Worm (Caenorhabditis elegans) whole organism, late embryonic: ENCODE results near the gene spp-21.

Source experiments
- K09A11.1 ChIP-seq: sonication (generic microtip); optimal IDR thresholded peaks from 2 replicates; lab custom pipeline; 2017; ENCODE audit warnings: antibody characterized with exemption, mild to moderate bottlenecking, missing genetic modification characterization, missing compliant biosample characterization; ENCODE audit not compliant: insufficient read depth
- ahr-1 ChIP-seq: sonication (generic microtip); optimal IDR thresholded peaks from 2 replicates; lab custom pipeline; 2016; ENCODE audit warnings: missing genetic modification characterization, missing compliant biosample characterization
- ceh-14 ChIP-seq: sonication (generic microtip); optimal IDR thresholded peaks from 2 replicates; lab custom pipeline; 2016; ENCODE audit warnings: missing genotype, missing genetic modification characterization, missing compliant biosample characterization
- ceh-18 ChIP-seq: sonication (generic microtip); optimal IDR thresholded peaks from 2 replicates; lab custom pipeline; 2016; ENCODE audit warnings: missing genetic modification characterization, missing compliant biosample characterization
- ceh-19 ChIP-seq: fragments of 200-800 bp; sonication (Bioruptor generic); optimal IDR thresholded peaks from 2 replicates; lab custom pipeline; 2018; ENCODE audit warnings: mild to moderate bottlenecking, missing genetic modification characterization, missing compliant biosample characterization
- ceh-2 ChIP-seq: sonication (generic microtip); optimal IDR thresholded peaks from 2 replicates; lab custom pipeline; 2016; ENCODE audit warnings: missing genotype, missing genetic modification characterization, missing compliant biosample characterization
- ceh-22 ChIP-seq: sonication (generic microtip); optimal IDR thresholded peaks from 2 replicates; lab custom pipeline; 2017; ENCODE audit warnings: missing biosample characterization, missing genetic modification characterization
- ceh-30 ChIP-seq: fragments of 150-350 bp; optimal IDR thresholded peaks from 2 replicates; lab custom pipeline; 2014; ENCODE audit warnings: missing biosample characterization, missing genetic modification characterization
- ceh-31 ChIP-seq: sonication (generic microtip); optimal IDR thresholded peaks from 2 replicates; lab custom pipeline; 2016; ENCODE audit warnings: missing genetic modification characterization, missing compliant biosample characterization
- ceh-34 ChIP-seq: sonication (generic microtip); optimal IDR thresholded peaks from 2 replicates; lab custom pipeline; 2016; ENCODE audit warnings: mild to moderate bottlenecking, missing genetic modification characterization, missing compliant biosample characterization
- ceh-48 ChIP-seq: sonication (generic microtip); optimal IDR thresholded peaks from 2 replicates; lab custom pipeline; 2016; ENCODE audit warnings: missing genetic modification characterization, inconsistent platforms, missing compliant biosample characterization
- ceh-6 ChIP-seq: fragments of 200-800 bp; sonication (Bioruptor generic); optimal IDR thresholded peaks from 2 replicates; lab custom pipeline; 2018; ENCODE audit warnings: mild to moderate bottlenecking, missing genetic modification characterization, missing compliant biosample characterization
- ceh-9 ChIP-seq: sonication (generic microtip); optimal IDR thresholded peaks from 2 replicates; lab custom pipeline; 2016; ENCODE audit warnings: mild to moderate bottlenecking, missing genetic modification characterization, inconsistent platforms, missing compliant biosample characterization
- dmd-4 ChIP-seq: sonication (generic microtip); optimal IDR thresholded peaks from 2 replicates; lab custom pipeline; 2016; ENCODE audit warnings: borderline replicate concordance, missing genetic modification characterization, missing compliant biosample characterization
- dve-1 ChIP-seq: sonication (generic microtip); optimal IDR thresholded peaks from 2 replicates; lab custom pipeline; 2017; ENCODE audit warnings: antibody characterized with exemption, mild to moderate bottlenecking, missing genetic modification characterization, missing compliant biosample characterization
- elt-2 ChIP-seq: sonication (generic microtip); optimal IDR thresholded peaks from 2 replicates; lab custom pipeline; 2016; ENCODE audit warnings: missing genetic modification reagents, missing genetic modification characterization, missing compliant biosample characterization
- fkh-10 ChIP-seq: fragments of 150-350 bp; optimal IDR thresholded peaks from 2 replicates; lab custom pipeline; 2014; ENCODE audit warnings: missing biosample characterization, missing genetic modification reagents, missing genetic modification characterization
- fkh-6 ChIP-seq: sonication (generic microtip); optimal IDR thresholded peaks from 2 replicates; lab custom pipeline; 2016; ENCODE audit warnings: missing genetic modification characterization, missing compliant biosample characterization
- hlh-15 ChIP-seq: sonication (generic microtip); optimal IDR thresholded peaks from 2 replicates; lab custom pipeline; 2016; ENCODE audit warnings: missing genetic modification characterization, missing compliant biosample characterization
- hlh-30 ChIP-seq: sonication (generic microtip); optimal IDR thresholded peaks from 2 replicates; lab custom pipeline; 2017; ENCODE audit warnings: antibody characterized with exemption, missing genetic modification characterization, missing compliant biosample characterization; ENCODE audit not compliant: insufficient read depth
- hlh-6 ChIP-seq: sonication (generic microtip); optimal IDR thresholded peaks from 2 replicates; lab custom pipeline; 2016; ENCODE audit warnings: missing genotype, missing genetic modification characterization, missing compliant biosample characterization
- lim-6 ChIP-seq: sonication (generic microtip); optimal IDR thresholded peaks from 2 replicates; lab custom pipeline; 2016; ENCODE audit warnings: missing genetic modification characterization, missing compliant biosample characterization
- mec-3 ChIP-seq: sonication (generic microtip); optimal IDR thresholded peaks from 2 replicates; lab custom pipeline; 2016; ENCODE audit warnings: borderline replicate concordance, missing genetic modification characterization, missing compliant biosample characterization
- nfya-1 ChIP-seq: sonication (generic microtip); optimal IDR thresholded peaks from 2 replicates; lab custom pipeline; 2017; ENCODE audit warnings: missing genetic modification characterization, mild to moderate bottlenecking, missing compliant biosample characterization, antibody characterized with exemption, moderate library complexity
- nhr-11 ChIP-seq: fragments of 150-350 bp; optimal IDR thresholded peaks from 2 replicates; lab custom pipeline; 2014; ENCODE audit warnings: missing biosample characterization, missing genetic modification characterization
- npax-4 ChIP-seq: sonication (generic microtip); optimal IDR thresholded peaks from 2 replicates; lab custom pipeline; 2016; ENCODE audit warnings: missing genetic modification characterization, missing compliant biosample characterization
- odd-2 ChIP-seq: sonication (generic microtip); optimal IDR thresholded peaks from 2 replicates; lab custom pipeline; 2017; ENCODE audit warnings: antibody characterized with exemption, mild to moderate bottlenecking, missing genetic modification characterization, missing compliant biosample characterization
- pha-4 ChIP-seq: fragments of 150-350 bp; optimal IDR thresholded peaks from 2 replicates; lab custom pipeline; 2018; ENCODE audit warnings: missing biosample characterization, missing genetic modification reagents, missing genetic modification characterization
- pqm-1 ChIP-seq: sonication (generic microtip); optimal IDR thresholded peaks from 2 replicates; lab custom pipeline; 2016; ENCODE audit warnings: missing genetic modification characterization, missing compliant biosample characterization
- pros-1 ChIP-seq: fragments of 150-350 bp; optimal IDR thresholded peaks from 2 replicates; lab custom pipeline; 2014; ENCODE audit warnings: missing biosample characterization, missing genetic modification reagents, missing genetic modification characterization
- ref-2 ChIP-seq: sonication (generic microtip); optimal IDR thresholded peaks from 2 replicates; lab custom pipeline; 2016; ENCODE audit warnings: missing genetic modification characterization, missing compliant biosample characterization
- sdc-2 ChIP-seq: sonication (generic microtip); optimal IDR thresholded peaks from 2 replicates; lab custom pipeline; 2016; ENCODE audit warnings: missing genotype, missing genetic modification characterization, missing compliant biosample characterization
- tbx-2 ChIP-seq: sonication (generic microtip); optimal IDR thresholded peaks from 2 replicates; lab custom pipeline; 2016; ENCODE audit warnings: missing genetic modification characterization, missing compliant biosample characterization
- tbx-7 ChIP-seq: sonication (generic microtip); optimal IDR thresholded peaks from 2 replicates; lab custom pipeline; 2016; ENCODE audit warnings: missing genotype, missing genetic modification characterization, missing compliant biosample characterization
- unc-3 ChIP-seq, 2 experiments: fragments of 200-800 bp in 1 of 2; sonication (Bioruptor generic) in 1 of 2; sonication (generic microtip) in 1 of 2; conservative IDR thresholded peaks in 1 of 2; optimal IDR thresholded peaks in 1 of 2; 2 replicates each; pipeline versions ENCODE4 v1.3.6 to Lab custom; 2016 to 2022; ENCODE audit warnings: missing compliant biosample characterization in 2 of 2, missing genetic modification characterization in 2 of 2, missing genetic modification reagents in 1 of 2
- unc-86 ChIP-seq: sonication (generic microtip); optimal IDR thresholded peaks from 2 replicates; lab custom pipeline; 2016; ENCODE audit warnings: missing genetic modification characterization, missing compliant biosample characterization

The spp-21 gene

ce11 chrX:11478758-11479157, 11.2 kb upstream of the spp-21 start:
- TF ChIP-seq ceh-19 (GFP tag; lab: Kevin White, UChicago) (no peak), hlh-15 (no peak), hlh-30 (tag; lab: Kevin White, UChicago) (no peak), ceh-31 (no peak), lim-6 (no peak), npax-4 (tag; lab: Kevin White, UChicago) (no peak), nhr-11 (tag; lab: Kevin White, UChicago) (no peak), pha-4 (no peak), ceh-48 (no peak), ceh-30 (tag; lab: Kevin White, UChicago) (no peak)

ce11 chrX:11479321-11479863, 10.5 kb upstream of the spp-21 start:
- TF ChIP-seq ahr-1 (tag; lab: Kevin White, UChicago) (no peak), ceh-22 (tag; lab: Kevin White, UChicago) (no peak)

ce11 chrX:11480032-11480431, 9.9 kb upstream of the spp-21 start:
- TF ChIP-seq odd-2 (no peak), dmd-4 (tag; lab: Kevin White, UChicago) (no peak), ceh-2 (no peak), unc-86 (tag; lab: Kevin White, UChicago) (no peak), ceh-19 (GFP tag; lab: Kevin White, UChicago) (no peak), ceh-6 (GFP tag; lab: Kevin White, UChicago) (no peak), ceh-14 (tag; lab: Kevin White, UChicago) (no peak), mec-3 (no peak), dve-1 (tag; lab: Kevin White, UChicago) (no peak), fkh-6 (no peak), fkh-10 (GFP tag; lab: Kevin White, UChicago) (no peak), ref-2 (tag; lab: Kevin White, UChicago) (no peak), tbx-7 (tag; lab: Kevin White, UChicago) (no peak), K09A11.1 (tag; lab: Kevin White, UChicago) (no peak), ceh-9 (tag; lab: Kevin White, UChicago) (no peak)

- no peak for TF ChIP-seq sdc-2 (tag; lab: Kevin White, UChicago)
- TF ChIP-seq pros-1 = no peak
- no peak for TF ChIP-seq nfya-1
- TF ChIP-seq ref-2 (tag; lab: Kevin White, UChicago) = no peak
- no peak for TF ChIP-seq hlh-30 (tag; lab: Kevin White, UChicago)
- no peak for TF ChIP-seq ceh-19 (GFP tag; lab: Kevin White, UChicago)
- TF ChIP-seq unc-3 (GFP tag; conservative IDR thresholded peaks at IDR 0.05; lab: Robert Waterston, UW) = no peak
- no peak for TF ChIP-seq unc-3 (tag; optimal IDR thresholded peaks at IDR 0.05; lab: Kevin White, UChicago)
- no peak for TF ChIP-seq hlh-6
- TF ChIP-seq fkh-10 (GFP tag; lab: Kevin White, UChicago) = no peak
- TF ChIP-seq mec-3 = no peak
- no peak for TF ChIP-seq ceh-18
- TF ChIP-seq elt-2 (tag; lab: Kevin White, UChicago) = no peak
- no peak for TF ChIP-seq ceh-34 (tag; lab: Kevin White, UChicago)
- no peak for TF ChIP-seq pqm-1 (tag; lab: Kevin White, UChicago)
- no peak for TF ChIP-seq tbx-2 (tag; lab: Kevin White, UChicago)
These were observed 8.7 kb upstream of the spp-21 start for ce11 chrX:11480990-11481824.
